Fruit fly (Drosophila melanogaster) whole organism, embryonic: ENCODE data around the gene Cpsf5.

ENCODE experiments used
- Atf3 ChIP-seq: fragments of 200-800 bp; sonication (Bioruptor generic); optimal IDR thresholded peaks from 3 replicates; lab custom pipeline; 2016; ENCODE audit warnings: missing biosample characterization, missing genetic modification characterization
- Awh ChIP-seq: fragments of 200-800 bp; sonication (Bioruptor generic); IDR thresholded peaks from 2 replicates; pipeline ENCODE4, ENCODE4 v1.3.6; 2022; ENCODE audit warnings: missing biosample characterization, missing genetic modification characterization
- CG10543 ChIP-seq: fragments of 200-800 bp; sonication (Bioruptor generic); optimal IDR thresholded peaks from 3 replicates; lab custom pipeline; 2017; ENCODE audit warnings: missing biosample characterization, mild to moderate bottlenecking, missing genetic modification characterization, moderate library complexity
- CG15479 ChIP-seq: fragments of 200-800 bp; sonication (Bioruptor generic); optimal IDR thresholded peaks from 3 replicates; lab custom pipeline; 2019; ENCODE audit warnings: missing biosample characterization, mild to moderate bottlenecking, missing genetic modification characterization, moderate library complexity
- CG17612 ChIP-seq: fragments of 200-800 bp; sonication (Bioruptor generic); IDR thresholded peaks from 2 replicates; pipeline ENCODE4 v1.3.6; 2022; ENCODE audit warnings: missing biosample characterization, missing genetic modification characterization
- CG18011 ChIP-seq: fragments of 200-800 bp; sonication (Bioruptor generic); optimal IDR thresholded peaks from 2 replicates; lab custom pipeline; 2017; ENCODE audit warnings: missing biosample characterization, missing genetic modification characterization, mild to moderate bottlenecking, moderate library complexity, missing genotype
- CG2129 ChIP-seq: fragments of 200-800 bp; sonication (Bioruptor generic); IDR thresholded peaks from 2 replicates; pipeline ENCODE4 v1.3.6; 2022; ENCODE audit warnings: missing biosample characterization, missing genetic modification characterization; ENCODE audit not compliant: partially characterized antibody
- CG3163 ChIP-seq: fragments of 200-800 bp; sonication (Bioruptor generic); optimal IDR thresholded peaks from 3 replicates; lab custom pipeline; 2016; ENCODE audit warnings: missing biosample characterization, missing genetic modification characterization
- CG43689 ChIP-seq: fragments of 200-800 bp; sonication (Bioruptor generic); IDR thresholded peaks from 2 replicates; pipeline ENCODE4 v1.3.6; 2022; ENCODE audit warnings: missing biosample characterization, missing genetic modification characterization
- CG4424 ChIP-seq: fragments of 200-800 bp; sonication (Bioruptor generic); optimal IDR thresholded peaks from 3 replicates; lab custom pipeline; 2016; ENCODE audit warnings: missing biosample characterization, missing genetic modification characterization
- CG6689 ChIP-seq: fragments of 200-800 bp; sonication (Bioruptor generic); IDR thresholded peaks from 2 replicates; pipeline ENCODE4 v1.3.6; 2022; ENCODE audit warnings: missing biosample characterization, missing genetic modification characterization
- CG8924 ChIP-seq: fragments of 200-800 bp; optimal IDR thresholded peaks from 3 replicates; lab custom pipeline; 2019; ENCODE audit warnings: missing biosample characterization, mild to moderate bottlenecking, missing genetic modification characterization, moderate library complexity
- CG8944 ChIP-seq: fragments of 200-800 bp; sonication (Bioruptor generic); optimal IDR thresholded peaks from 3 replicates; lab custom pipeline; 2016; ENCODE audit warnings: missing biosample characterization, missing genetic modification characterization
- CG9437 ChIP-seq: fragments of 200-800 bp; sonication (Bioruptor generic); optimal IDR thresholded peaks from 2 replicates; lab custom pipeline; 2018; ENCODE audit warnings: missing biosample characterization, mild to moderate bottlenecking, missing genetic modification characterization
- CG9876 ChIP-seq: fragments of 200-800 bp; sonication (Bioruptor generic); optimal IDR thresholded peaks from 2 replicates; lab custom pipeline; 2016; ENCODE audit warnings: missing biosample characterization, missing genetic modification characterization
- CkIIα-i1 ChIP-seq: fragments of 200-800 bp; sonication (Bioruptor generic); IDR thresholded peaks from 2 replicates; pipeline ENCODE4 v1.3.6; 2022; ENCODE audit warnings: missing biosample characterization, missing genetic modification characterization
- Dref ChIP-seq: fragments of 200-800 bp; sonication (Bioruptor generic); IDR thresholded peaks from 2 replicates; pipeline ENCODE4 v1.3.6; 2022; ENCODE audit warnings: missing biosample characterization, missing genetic modification characterization
- Eip74EF ChIP-seq, 2 experiments: fragments of 200-800 bp in 1 of 2; fragments of >200 bp in 1 of 2; sonication (Bioruptor generic) in 1 of 2; optimal IDR thresholded peaks; 2 replicates each; lab custom pipeline; 2017 to 2019; ENCODE audit warnings: missing biosample characterization in 2 of 2, missing genetic modification characterization in 2 of 2, mild to moderate bottlenecking in 1 of 2, moderate library complexity in 1 of 2
- Fer2 ChIP-seq: fragments of 200-800 bp; sonication (Bioruptor generic); optimal IDR thresholded peaks from 2 replicates; lab custom pipeline; 2018; ENCODE audit warnings: missing biosample characterization, mild to moderate bottlenecking, missing genetic modification characterization, moderate library complexity
- HLH4C ChIP-seq: fragments of 200-800 bp; sonication (Bioruptor generic); IDR thresholded peaks from 3 replicates; pipeline ENCODE4 v1.3.6; 2022; ENCODE audit warnings: missing biosample characterization, missing genetic modification characterization; ENCODE audit not compliant: partially characterized antibody
- Mad ChIP-seq: fragments of 200-800 bp; sonication (Bioruptor generic); optimal IDR thresholded peaks from 2 replicates; lab custom pipeline; 2016; ENCODE audit warnings: missing biosample characterization, missing genetic modification characterization
- Max ChIP-seq: fragments of 200-800 bp; sonication (Bioruptor generic); optimal IDR thresholded peaks from 2 replicates; lab custom pipeline; 2016; ENCODE audit warnings: missing biosample characterization, mild to moderate bottlenecking, missing genetic modification characterization
- Mrtf ChIP-seq: fragments of 200-800 bp; sonication (Bioruptor generic); IDR thresholded peaks from 3 replicates; pipeline ENCODE4 v1.3.6; 2022; ENCODE audit warnings: missing biosample characterization, missing genetic modification characterization
- Oaz ChIP-seq: fragments of 200-800 bp; sonication (Bioruptor generic); IDR thresholded peaks from 2 replicates; pipeline ENCODE4 v1.3.6; 2022; ENCODE audit warnings: missing biosample characterization, missing genetic modification characterization
- Sox100B ChIP-seq: fragments of 200-800 bp; sonication (Bioruptor generic); optimal IDR thresholded peaks from 3 replicates; lab custom pipeline; 2018; ENCODE audit warnings: missing biosample characterization, mild to moderate bottlenecking, missing genetic modification characterization
- Spps ChIP-seq: fragments of 200-800 bp; sonication (Bioruptor generic); optimal IDR thresholded peaks from 2 replicates; lab custom pipeline; 2018; ENCODE audit warnings: missing biosample characterization, mild to moderate bottlenecking, missing genetic modification characterization
- Ssrp ChIP-seq: fragments of 200-800 bp; sonication (Bioruptor generic); optimal IDR thresholded peaks from 2 replicates; lab custom pipeline; 2018; ENCODE audit warnings: missing biosample characterization, mild to moderate bottlenecking, missing genetic modification characterization, moderate library complexity
- ato ChIP-seq: fragments of 200-800 bp; sonication (Bioruptor generic); IDR thresholded peaks from 2 replicates; pipeline ENCODE4 v1.3.6; 2022; ENCODE audit warnings: missing biosample characterization, missing genetic modification characterization; ENCODE audit not compliant: partially characterized antibody
- bigmax ChIP-seq: fragments of 200-800 bp; sonication (Bioruptor generic); optimal IDR thresholded peaks from 2 replicates; lab custom pipeline; 2018; ENCODE audit warnings: missing biosample characterization, mild to moderate bottlenecking, missing genetic modification characterization
- caup ChIP-seq: fragments of 200-800 bp; sonication (Bioruptor generic); optimal IDR thresholded peaks from 3 replicates; lab custom pipeline; 2017; ENCODE audit warnings: missing biosample characterization, mild to moderate bottlenecking, missing genetic modification characterization, moderate library complexity; ENCODE audit not compliant: severe bottlenecking
- disco-r ChIP-seq: fragments of 200-800 bp; sonication (Bioruptor generic); optimal IDR thresholded peaks from 2 replicates; lab custom pipeline; 2016; ENCODE audit warnings: missing biosample characterization, missing genetic modification characterization
- hb ChIP-seq: fragments of 200-800 bp; sonication (Bioruptor generic); IDR thresholded peaks from 3 replicates; pipeline ENCODE4 v1.3.6; 2022; ENCODE audit warnings: missing biosample characterization, missing genetic modification characterization; ENCODE audit not compliant: partially characterized antibody
- lab ChIP-seq: fragments of 200-800 bp; sonication (Bioruptor generic); optimal IDR thresholded peaks from 3 replicates; lab custom pipeline; 2017; ENCODE audit warnings: missing biosample characterization, missing genetic modification characterization, mild to moderate bottlenecking, moderate library complexity, missing genetic modification reagents
- lbe ChIP-seq: fragments of 200-800 bp; sonication (Bioruptor generic); optimal IDR thresholded peaks from 2 replicates; lab custom pipeline; 2016; ENCODE audit warnings: missing biosample characterization, mild to moderate bottlenecking, missing genetic modification characterization
- lilli ChIP-seq: fragments of 200-800 bp; sonication (Bioruptor generic); optimal IDR thresholded peaks from 3 replicates; lab custom pipeline; 2016; ENCODE audit warnings: missing biosample characterization, missing genetic modification characterization
- lmd ChIP-seq: fragments of 200-800 bp; sonication (Bioruptor generic); IDR thresholded peaks from 2 replicates; pipeline ENCODE4 v1.3.6; 2022; ENCODE audit warnings: missing biosample characterization, missing genetic modification characterization
- nerfin-1 ChIP-seq: fragments of 200-800 bp; sonication (Bioruptor generic); optimal IDR thresholded peaks from 3 replicates; lab custom pipeline; 2019; ENCODE audit warnings: missing biosample characterization, mild to moderate bottlenecking, missing genetic modification characterization, moderate library complexity
- pb ChIP-seq: fragments of 200-800 bp; sonication (Bioruptor generic); optimal IDR thresholded peaks from 3 replicates; lab custom pipeline; 2016; ENCODE audit warnings: missing biosample characterization, missing genetic modification characterization
- ranshi ChIP-seq: fragments of 200-800 bp; sonication (Bioruptor generic); IDR thresholded peaks from 2 replicates; pipeline ENCODE4 v1.3.6; 2022; ENCODE audit warnings: missing biosample characterization, missing genetic modification characterization
- rib ChIP-seq: fragments of 200-800 bp; sonication (Bioruptor generic); IDR thresholded peaks from 2 replicates; pipeline ENCODE4 v1.3.6; 2022; ENCODE audit warnings: missing biosample characterization, missing genetic modification characterization
- salm ChIP-seq: fragments of 200-800 bp; sonication (Bioruptor generic); optimal IDR thresholded peaks from 2 replicates; lab custom pipeline; 2018; ENCODE audit warnings: missing biosample characterization, mild to moderate bottlenecking, missing genetic modification characterization
- sd ChIP-seq: fragments of 200-800 bp; sonication (Bioruptor generic); optimal IDR thresholded peaks from 3 replicates; lab custom pipeline; 2018; ENCODE audit warnings: missing biosample characterization, mild to moderate bottlenecking, missing genetic modification characterization, moderate library complexity
- slbo ChIP-seq: fragments of 200-800 bp; sonication (Bioruptor generic); IDR thresholded peaks from 2 replicates; pipeline ENCODE4 v1.3.6; 2022; ENCODE audit warnings: missing biosample characterization, missing genetic modification characterization
- so ChIP-seq: fragments of 200-800 bp; sonication (Bioruptor generic); IDR thresholded peaks from 3 replicates; pipeline ENCODE4 v1.3.6; 2022; ENCODE audit warnings: missing biosample characterization, missing genetic modification characterization
- stc ChIP-seq: fragments of 200-800 bp; sonication (Bioruptor generic); IDR thresholded peaks from 2 replicates; pipeline ENCODE4 v1.3.6; 2022; ENCODE audit warnings: missing biosample characterization, missing genetic modification characterization
- tin ChIP-seq: fragments of 200-800 bp; sonication (Bioruptor generic); optimal IDR thresholded peaks from 3 replicates; lab custom pipeline; 2016; ENCODE audit warnings: missing biosample characterization, missing genetic modification characterization
- tna ChIP-seq: fragments of 200-800 bp; sonication (Bioruptor generic); IDR thresholded peaks from 2 replicates; pipeline ENCODE4 v1.3.6; 2022; ENCODE audit warnings: missing biosample characterization, missing genetic modification characterization; ENCODE audit not compliant: partially characterized antibody
- ttk ChIP-seq: fragments of 200-800 bp; sonication (Bioruptor generic); IDR thresholded peaks from 2 replicates; pipeline ENCODE4 v2.1.2; 2022; ENCODE audit warnings: missing biosample characterization, missing genetic modification characterization
- vvl ChIP-seq: fragments of 200-800 bp; sonication (Bioruptor generic); IDR thresholded peaks from 2 replicates; pipeline ENCODE4 v1.3.6; 2022; ENCODE audit warnings: missing biosample characterization, missing genetic modification characterization

Cpsf5 gene

dm6 chr3L:9399013-9399750 lies 11.7 kb upstream of the Cpsf5 start, which contains the start of gene CG4080 (continued):
- TF ChIP-seq CG4424 (GFP tag; lab: Kevin White, UChicago), result peak; percentile 8
- no peak for TF ChIP-seq CG3163 (GFP tag; lab: Kevin White, UChicago)
- TF ChIP-seq CG10543, result peak; percentile 33
- TF ChIP-seq rib (GFP tag; lab: Robert Waterston, UW), result no peak
- TF ChIP-seq CG17612 (GFP tag; lab: Robert Waterston, UW), result no peak
- TF ChIP-seq caup (GFP tag; lab: Kevin White, UChicago), result peak; percentile 33
- no peak for TF ChIP-seq Spps (tag; lab: Kevin White, UChicago)
- TF ChIP-seq Eip74EF (GFP tag; optimal IDR thresholded peaks at IDR 0.05; lab: Kevin White, UChicago), result no peak
- peak; percentile 72 for TF ChIP-seq vvl (GFP tag; lab: Robert Waterston, UW)
- TF ChIP-seq slbo (GFP tag; lab: Robert Waterston, UW), result no peak
- no peak for TF ChIP-seq Sox100B (GFP tag; lab: Kevin White, UChicago)
- no peak for TF ChIP-seq lmd (GFP tag; lab: Robert Waterston, UW)
- TF ChIP-seq salm, result no peak
- peak; percentile 54 for TF ChIP-seq CG9437 (GFP tag; lab: Kevin White, UChicago)
- TF ChIP-seq ttk (GFP tag; lab: Robert Waterston, UW), result no peak
- peak; percentile 38 for TF ChIP-seq Max (GFP tag; lab: Kevin White, UChicago)
- peak; percentile 84 for TF ChIP-seq CG8924 (tag; lab: Kevin White, UChicago)
- peak; percentile 62 for TF ChIP-seq Dref (GFP tag; lab: Robert Waterston, UW)
- peak; percentile 82; the same call in 1 of the 2 replicates for TF ChIP-seq ranshi (GFP tag; lab: Robert Waterston, UW)
- TF ChIP-seq bigmax (GFP tag; lab: Kevin White, UChicago), result no peak
- TF ChIP-seq stc (GFP tag; lab: Robert Waterston, UW), result peak; percentile 53; the same call in 1 of the 2 replicates
- no peak for TF ChIP-seq tin (GFP tag; lab: Kevin White, UChicago)
- TF ChIP-seq Mad (GFP tag; lab: Kevin White, UChicago), result peak; percentile 26
- peak; percentile 13 for TF ChIP-seq CG18011 (GFP tag; lab: Kevin White, UChicago)
- TF ChIP-seq CG6689 (GFP tag; lab: Robert Waterston, UW), result 0 out of 2 replicates have a peak, but pooled peaks have one; percentile 18
- no peak for TF ChIP-seq CkIIα-i1 (GFP tag; lab: Robert Waterston, UW)
- TF ChIP-seq Oaz (GFP tag; lab: Robert Waterston, UW), result no peak
- no peak for TF ChIP-seq Mrtf (GFP tag; lab: Robert Waterston, UW)
- no peak for TF ChIP-seq CG9876 (GFP tag; lab: Kevin White, UChicago)
- no peak for TF ChIP-seq Fer2 (tag; lab: Kevin White, UChicago)
- peak; percentile 24; the same call in 1 of the 3 replicates for TF ChIP-seq hb (GFP tag; lab: Robert Waterston, UW)
- 0 out of 3 replicates have a peak, but pooled peaks have one; percentile 45 for TF ChIP-seq so (GFP tag; lab: Robert Waterston, UW)
- TF ChIP-seq Awh (GFP tag; lab: Robert Waterston, UW), result no peak
- TF ChIP-seq lab (GFP tag; lab: Kevin White, UChicago), result peak; percentile 55
- TF ChIP-seq CG15479, result no peak
- peak; percentile 52 for TF ChIP-seq lilli (GFP tag; lab: Kevin White, UChicago)
- TF ChIP-seq HLH4C (GFP tag; lab: Robert Waterston, UW), result peak; percentile 73
- TF ChIP-seq CG43689 (GFP tag; lab: Robert Waterston, UW), result no peak
- peak; percentile 51 for TF ChIP-seq sd (tag; lab: Kevin White, UChicago)
- TF ChIP-seq Ssrp (tag; lab: Kevin White, UChicago), result no peak
- TF ChIP-seq Atf3 (GFP tag; lab: Kevin White, UChicago), result no peak
- no peak for TF ChIP-seq CG8944 (GFP tag; lab: Kevin White, UChicago)
- peak; percentile 8 for TF ChIP-seq disco-r (GFP tag; lab: Kevin White, UChicago)
- TF ChIP-seq ato (GFP tag; lab: Robert Waterston, UW), result 0 out of 2 replicates have a peak, but pooled peaks have one; percentile 14
- peak; percentile 63 for TF ChIP-seq lbe
- peak; percentile 62; the same call in 1 of the 2 replicates for TF ChIP-seq CG2129
- TF ChIP-seq tna, result peak; percentile 55
- peak; percentile 40 for TF ChIP-seq nerfin-1 (tag; lab: Kevin White, UChicago)
- TF ChIP-seq pb (GFP tag; lab: Kevin White, UChicago), result no peak
